Worm (Caenorhabditis elegans) whole organism, L4 larva: ENCODE results near the gene Y34F4.3.

Source experiments
- dmd-9 ChIP-seq: fragments of 200-800 bp; sonication (Bioruptor generic); IDR thresholded peaks from 2 replicates; pipeline ENCODE4 v1.3.6; 2022; ENCODE audit warnings: missing genetic modification reagents, missing genetic modification characterization, missing compliant biosample characterization
- dve-1 ChIP-seq: sonication (generic microtip); optimal IDR thresholded peaks from 2 replicates; lab custom pipeline; 2017; ENCODE audit warnings: antibody characterized with exemption, mild to moderate bottlenecking, missing genetic modification characterization, missing compliant biosample characterization; ENCODE audit not compliant: insufficient read depth
- egl-27 ChIP-seq: sonication (generic microtip); optimal IDR thresholded peaks from 3 replicates; lab custom pipeline; 2017; ENCODE audit warnings: missing biosample characterization, missing genetic modification reagents, missing genetic modification characterization
- fkh-10 ChIP-seq: fragments of 150-350 bp; optimal IDR thresholded peaks from 2 replicates; lab custom pipeline; 2014; ENCODE audit warnings: missing biosample characterization, missing genetic modification reagents, missing genetic modification characterization
- lin-15B ChIP-seq: fragments of 150-350 bp; sonication (generic microtip); optimal IDR thresholded peaks from 3 replicates; lab custom pipeline; 2014; ENCODE audit warnings: missing biosample characterization, missing genetic modification characterization
- mep-1 ChIP-seq: fragments of 150-350 bp; sonication (generic microtip); optimal IDR thresholded peaks from 3 replicates; lab custom pipeline; 2014; ENCODE audit warnings: missing biosample characterization, missing genetic modification characterization
- snpc-4 ChIP-seq: fragments of 150-350 bp; optimal IDR thresholded peaks from 2 replicates; lab custom pipeline; 2014; ENCODE audit warnings: missing biosample characterization, missing genetic modification characterization
- spr-1 ChIP-seq: sonication (generic microtip); optimal IDR thresholded peaks from 2 replicates; lab custom pipeline; 2016; ENCODE audit warnings: mild to moderate bottlenecking, missing genetic modification characterization, missing compliant biosample characterization
- spr-3 ChIP-seq: fragments of 200-800 bp; sonication (Bioruptor generic); optimal IDR thresholded peaks from 2 replicates; lab custom pipeline; 2018; ENCODE audit warnings: mild to moderate bottlenecking, missing genetic modification characterization, missing compliant biosample characterization
- unc-62 ChIP-seq, 3 experiments: fragments of 150-350 bp in 1 of 3; sonication (generic microtip); optimal IDR thresholded peaks in 2 of 3; peaks in 1 of 3; 1 replicate in 1 of 3; 2 replicates in 2 of 3; lab custom pipeline; 2014 to 2017; ENCODE audit warnings: missing biosample characterization in 3 of 3, missing genetic modification characterization in 3 of 3, missing genetic modification reagents in 3 of 3, missing genotype in 1 of 3
- ztf-11 ChIP-seq: fragments of 150-350 bp; optimal IDR thresholded peaks from 2 replicates; lab custom pipeline; 2014; ENCODE audit warnings: missing biosample characterization, missing genetic modification characterization

ce11 chrIII:966259-966658 lies 49.7 kb downstream of the Y34F4.3 start:
- TF ChIP-seq dmd-9 (GFP tag; lab: Robert Waterston, UW) (no peak), spr-1 (no peak), ztf-11 (tag; lab: Kevin White, UChicago) (no peak), dve-1 (tag; lab: Kevin White, UChicago) (no peak), fkh-10 (GFP tag; lab: Kevin White, UChicago) (no peak), unc-62 (GFP tag; optimal IDR thresholded peaks at IDR 0.05 in 1 of 2; lab: Kevin White, UChicago) (no peak), unc-62 (tag; optimal IDR thresholded peaks at IDR 0.05; lab: Kevin White, UChicago) (no peak), mep-1 (no peak), egl-27 (tag; lab: Kevin White, UChicago) (no peak), spr-3 (no peak), lin-15B (tag; lab: Kevin White, UChicago) (no peak), snpc-4 (tag; lab: Kevin White, UChicago) (no peak)
